Fruit fly (Drosophila melanogaster) whole organism, embryonic: ENCODE data around the gene CG42340.

Experiments used
- Aef1 ChIP-seq: fragments of 200-800 bp; sonication (Bioruptor generic); IDR thresholded peaks from 3 replicates; pipeline ENCODE4 v1.3.6; 2022; ENCODE audit warnings: missing biosample characterization, missing genetic modification characterization
- Atf-2 ChIP-seq: fragments of 200-800 bp; sonication (Bioruptor generic); optimal IDR thresholded peaks from 2 replicates; lab custom pipeline; 2016; ENCODE audit warnings: missing biosample characterization, missing genetic modification characterization
- Atf6 ChIP-seq: fragments of 200-800 bp; sonication (Bioruptor generic); IDR thresholded peaks from 2 replicates; pipeline ENCODE4 v1.3.6; 2022; ENCODE audit warnings: missing biosample characterization, missing genetic modification characterization
- CG11456 ChIP-seq: fragments of 200-800 bp; sonication (Bioruptor generic); IDR thresholded peaks from 3 replicates; pipeline ENCODE4 v1.3.6; 2022; ENCODE audit warnings: missing biosample characterization, missing genetic modification characterization
- CG12391 ChIP-seq: fragments of 200-800 bp; sonication (Bioruptor generic); optimal IDR thresholded peaks from 3 replicates; lab custom pipeline; 2018; ENCODE audit warnings: missing biosample characterization, mild to moderate bottlenecking, missing genetic modification characterization, moderate library complexity
- CG12659 ChIP-seq: fragments of 200-800 bp; sonication (Bioruptor generic); optimal IDR thresholded peaks from 3 replicates; lab custom pipeline; 2017; ENCODE audit warnings: mild to moderate bottlenecking, missing biosample characterization, missing genetic modification reagents, missing genetic modification characterization
- CG13424 ChIP-seq: fragments of 200-800 bp; sonication (Bioruptor generic); optimal IDR thresholded peaks from 2 replicates; lab custom pipeline; 2019; ENCODE audit warnings: missing biosample characterization, mild to moderate bottlenecking, missing genetic modification characterization, moderate library complexity
- CG14860 ChIP-seq: fragments of 200-800 bp; sonication (Bioruptor generic); IDR thresholded peaks from 3 replicates; pipeline ENCODE4 v1.3.6; 2022; ENCODE audit warnings: missing biosample characterization, missing genetic modification characterization; ENCODE audit not compliant: partially characterized antibody
- CG1529 ChIP-seq: fragments of 200-800 bp; sonication (Bioruptor generic); optimal IDR thresholded peaks from 3 replicates; lab custom pipeline; 2018; ENCODE audit warnings: missing biosample characterization, missing genetic modification characterization
- CG1603 ChIP-seq: fragments of 200-800 bp; sonication (Bioruptor generic); optimal IDR thresholded peaks from 2 replicates; lab custom pipeline; 2019; ENCODE audit warnings: missing biosample characterization, mild to moderate bottlenecking, missing genetic modification characterization, moderate library complexity
- CG17328 ChIP-seq: fragments of 200-800 bp; sonication (Bioruptor generic); IDR thresholded peaks from 2 replicates; pipeline ENCODE4 v1.3.6; 2022; ENCODE audit warnings: missing biosample characterization, missing genetic modification characterization
- CG17385 ChIP-seq: fragments of 200-800 bp; sonication (Bioruptor generic); optimal IDR thresholded peaks from 3 replicates; lab custom pipeline; 2018; ENCODE audit warnings: missing biosample characterization, mild to moderate bottlenecking, missing genetic modification characterization
- CG2678 ChIP-seq: fragments of 200-800 bp; sonication (Bioruptor generic); optimal IDR thresholded peaks from 3 replicates; lab custom pipeline; 2019; ENCODE audit warnings: missing biosample characterization, mild to moderate bottlenecking, missing genetic modification characterization, moderate library complexity
- CG34224 ChIP-seq: fragments of 200-800 bp; sonication (Bioruptor generic); IDR thresholded peaks from 3 replicates; pipeline ENCODE4 v1.3.6; 2022; ENCODE audit warnings: missing biosample characterization, missing genetic modification characterization; ENCODE audit not compliant: partially characterized antibody
- CG3995 ChIP-seq: fragments of 200-800 bp; sonication (Bioruptor generic); optimal IDR thresholded peaks from 3 replicates; lab custom pipeline; 2016; ENCODE audit warnings: missing biosample characterization, missing genetic modification characterization
- CG4730 ChIP-seq: fragments of 200-800 bp; sonication (Bioruptor generic); IDR thresholded peaks from 2 replicates; pipeline ENCODE4 v1.3.6; 2022; ENCODE audit warnings: missing biosample characterization, missing genetic modification characterization
- CG5180 ChIP-seq: fragments of 200-800 bp; sonication (Bioruptor generic); optimal IDR thresholded peaks from 3 replicates; lab custom pipeline; 2017; ENCODE audit warnings: missing biosample characterization, missing genetic modification characterization, mild to moderate bottlenecking, moderate library complexity, missing genetic modification reagents
- CG8290 ChIP-seq, 3 experiments: fragments of 200-800 bp; sonication (Bioruptor generic); optimal IDR thresholded peaks; 2 replicates each; lab custom pipeline; 2016 to 2019; ENCODE audit warnings: missing biosample characterization in 3 of 3, missing genetic modification characterization in 3 of 3, mild to moderate bottlenecking in 2 of 3, moderate library complexity in 1 of 3
- CG8478 ChIP-seq: fragments of >200 bp; optimal IDR thresholded peaks from 2 replicates; lab custom pipeline; 2018
- Chrac-16 ChIP-seq: fragments of 200-800 bp; sonication (Bioruptor generic); optimal IDR thresholded peaks from 3 replicates; lab custom pipeline; 2016; ENCODE audit warnings: missing biosample characterization, missing genetic modification characterization
- Drgx ChIP-seq: fragments of 200-800 bp; sonication (Bioruptor generic); IDR thresholded peaks from 2 replicates; pipeline ENCODE4 v1.3.6; 2022; ENCODE audit warnings: missing biosample characterization, missing genetic modification characterization
- Ets65A ChIP-seq: fragments of 200-800 bp; sonication (Bioruptor generic); peaks from one replicate; lab custom pipeline; 2016; ENCODE audit warnings: missing biosample characterization, missing genetic modification characterization
- Fer1 ChIP-seq: fragments of 200-800 bp; sonication (Bioruptor generic); optimal IDR thresholded peaks from 2 replicates; lab custom pipeline; 2017; ENCODE audit warnings: missing biosample characterization, mild to moderate bottlenecking, missing genetic modification characterization
- GATAe ChIP-seq: fragments of 200-800 bp; sonication (Bioruptor generic); conservative IDR thresholded peaks from 2 replicates; pipeline ENCODE4 v1.3.6; 2022; ENCODE audit warnings: missing biosample characterization, missing genetic modification characterization
- Gug ChIP-seq: fragments of 200-800 bp; sonication (Bioruptor generic); IDR thresholded peaks from 4 replicates; pipeline ENCODE4 v1.3.6; 2022; ENCODE audit warnings: missing biosample characterization, missing genetic modification characterization
- Hey ChIP-seq: fragments of 200-800 bp; sonication (Bioruptor generic); optimal IDR thresholded peaks from 3 replicates; lab custom pipeline; 2018; ENCODE audit warnings: missing biosample characterization, mild to moderate bottlenecking, missing genetic modification characterization
- HmgZ ChIP-seq: fragments of 200-800 bp; sonication (Bioruptor generic); optimal IDR thresholded peaks from 2 replicates; lab custom pipeline; 2018; ENCODE audit warnings: missing biosample characterization, mild to moderate bottlenecking, missing genetic modification characterization
- Med ChIP-seq: fragments of 200-800 bp; sonication (Bioruptor generic); peaks from one replicate; lab custom pipeline; 2016; ENCODE audit warnings: missing biosample characterization, missing genetic modification characterization, mild to moderate bottlenecking, inconsistent platforms, moderate library complexity
- Nf-YB ChIP-seq: fragments of 200-800 bp; sonication (Bioruptor generic); optimal IDR thresholded peaks from 3 replicates; lab custom pipeline; 2019; ENCODE audit warnings: missing biosample characterization, mild to moderate bottlenecking, missing genetic modification characterization, moderate library complexity
- Opbp ChIP-seq: fragments of 200-800 bp; sonication (Bioruptor generic); IDR thresholded peaks from 3 replicates; pipeline ENCODE4 v1.3.6; 2022; ENCODE audit warnings: missing biosample characterization, missing genetic modification characterization; ENCODE audit not compliant: partially characterized antibody
- Xrp1 ChIP-seq: fragments of 200-800 bp; sonication (Bioruptor generic); IDR thresholded peaks from 2 replicates; pipeline ENCODE4 v1.3.6; 2022; ENCODE audit warnings: missing biosample characterization, missing genetic modification characterization
- ap ChIP-seq: fragments of 200-800 bp; sonication (Bioruptor generic); IDR thresholded peaks from 2 replicates; pipeline ENCODE4 v1.3.6; 2022; ENCODE audit warnings: missing biosample characterization, missing genetic modification characterization
- ara ChIP-seq: fragments of 200-800 bp; sonication (Bioruptor generic); IDR thresholded peaks from 2 replicates; pipeline ENCODE4 v1.3.6; 2022; ENCODE audit warnings: missing biosample characterization, missing genetic modification characterization
- bsh ChIP-seq, 2 experiments: fragments of 200-800 bp; sonication (Bioruptor generic); optimal IDR thresholded peaks; 2 replicates each; lab custom pipeline; 2017 to 2018; ENCODE audit warnings: mild to moderate bottlenecking in 2 of 2, missing biosample characterization in 2 of 2, missing genetic modification characterization in 2 of 2, moderate library complexity in 1 of 2
- cas ChIP-seq: fragments of 200-800 bp; sonication (Bioruptor generic); IDR thresholded peaks from 2 replicates; pipeline ENCODE4 v1.3.6; 2022; ENCODE audit warnings: missing biosample characterization, missing genetic modification characterization
- caup ChIP-seq: fragments of 200-800 bp; sonication (Bioruptor generic); optimal IDR thresholded peaks from 3 replicates; lab custom pipeline; 2017; ENCODE audit warnings: missing biosample characterization, mild to moderate bottlenecking, missing genetic modification characterization, moderate library complexity; ENCODE audit not compliant: severe bottlenecking
- crol ChIP-seq: fragments of 200-800 bp; sonication (Bioruptor generic); IDR thresholded peaks from 2 replicates; pipeline ENCODE4 v1.3.6; 2022; ENCODE audit warnings: missing biosample characterization, missing genetic modification characterization
- dpn ChIP-seq, 2 experiments: fragments of 200-800 bp; sonication (Bioruptor generic); optimal IDR thresholded peaks; 3 replicates each; lab custom pipeline; 2016; ENCODE audit warnings: missing biosample characterization in 2 of 2, missing genetic modification characterization in 2 of 2
- dysf ChIP-seq: fragments of 200-800 bp; sonication (Bioruptor generic); IDR thresholded peaks from 3 replicates; pipeline ENCODE4 v1.3.6; 2022; ENCODE audit warnings: missing biosample characterization, missing genetic modification characterization
- gro ChIP-seq: fragments of 200-800 bp; sonication (Bioruptor generic); optimal IDR thresholded peaks from 2 replicates; lab custom pipeline; 2016; ENCODE audit warnings: missing biosample characterization, missing genetic modification characterization
- hkb ChIP-seq, 2 experiments: fragments of 200-800 bp in 1 of 2; fragments of >200 bp in 1 of 2; sonication (Bioruptor generic) in 1 of 2; IDR thresholded peaks in 1 of 2; optimal IDR thresholded peaks in 1 of 2; 2 replicates each; pipeline versions ENCODE4 v1.3.6 to Lab custom; 2017 to 2022; ENCODE audit warnings: missing biosample characterization in 1 of 2, missing genetic modification characterization in 1 of 2
- nmo ChIP-seq: fragments of 200-800 bp; sonication (Bioruptor generic); optimal IDR thresholded peaks from 2 replicates; lab custom pipeline; 2018; ENCODE audit warnings: missing biosample characterization, mild to moderate bottlenecking, missing genetic modification characterization, moderate library complexity
- odd ChIP-seq: fragments of 200-800 bp; sonication (Bioruptor generic); optimal IDR thresholded peaks from 2 replicates; lab custom pipeline; 2017; ENCODE audit warnings: missing biosample characterization, mild to moderate bottlenecking, missing genetic modification characterization
- org-1 ChIP-seq: fragments of 200-800 bp; sonication (Bioruptor generic); optimal IDR thresholded peaks from 2 replicates; lab custom pipeline; 2017; ENCODE audit warnings: missing biosample characterization, missing genetic modification characterization
- peb ChIP-seq: fragments of 200-800 bp; sonication (Bioruptor generic); IDR thresholded peaks from 2 replicates; pipeline ENCODE4 v1.3.6; 2022; ENCODE audit warnings: missing biosample characterization, missing genetic modification characterization
- shn ChIP-seq: fragments of 200-800 bp; sonication (Bioruptor generic); optimal IDR thresholded peaks from 3 replicates; lab custom pipeline; 2016; ENCODE audit warnings: missing biosample characterization, missing genetic modification characterization
- sim ChIP-seq: fragments of 200-800 bp; sonication (Bioruptor generic); IDR thresholded peaks from 2 replicates; pipeline ENCODE4 v1.3.6; 2022; ENCODE audit warnings: missing biosample characterization, missing genetic modification characterization
- tap ChIP-seq: fragments of 200-800 bp; optimal IDR thresholded peaks from 3 replicates; lab custom pipeline; 2019; ENCODE audit warnings: missing biosample characterization, mild to moderate bottlenecking, missing genetic modification characterization, moderate library complexity
- tgo ChIP-seq: fragments of 200-800 bp; sonication (Bioruptor generic); IDR thresholded peaks from 3 replicates; pipeline ENCODE4 v1.3.6; 2022; ENCODE audit warnings: missing biosample characterization, missing genetic modification characterization
- vfl ChIP-seq: fragments of 200-800 bp; sonication (Bioruptor generic); optimal IDR thresholded peaks from 2 replicates; lab custom pipeline; 2016; ENCODE audit warnings: missing biosample characterization, missing genetic modification characterization

The CG42340 gene

DNA sequence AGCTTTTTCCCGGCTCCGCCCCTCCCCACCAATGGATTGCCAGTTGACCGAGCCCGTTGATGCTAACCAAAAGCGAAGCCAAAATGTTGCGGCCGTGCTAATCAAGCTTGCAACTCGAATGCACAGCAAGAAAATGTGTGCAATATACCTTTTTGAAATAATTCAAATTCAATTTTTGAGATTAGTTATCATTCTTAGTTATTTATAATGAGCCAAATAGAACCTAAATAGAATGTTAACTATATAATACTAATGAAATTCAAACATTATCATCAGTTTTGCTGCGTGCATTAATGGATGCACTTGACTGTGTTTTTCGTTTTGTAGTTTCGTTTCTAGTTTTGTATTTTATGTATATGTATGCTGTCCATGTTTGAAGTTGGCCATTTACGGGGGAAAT is 18.2 kb upstream of the CG42340 start (continued):
- peak; percentile 35 for TF ChIP-seq CG17385 (GFP tag; lab: Kevin White, UChicago)
- TF ChIP-seq CG11456 (GFP tag; lab: Robert Waterston, UW) = no peak
- TF ChIP-seq Ets65A = no peak
- peak; percentile 29; the same call in 1 of the 2 replicates for TF ChIP-seq peb (GFP tag; lab: Robert Waterston, UW)
- TF ChIP-seq Med (GFP tag; lab: Kevin White, UChicago) = peak; percentile 49
- peak; percentile 24; the same call in 1 of the 2 replicates for TF ChIP-seq ap (GFP tag; lab: Robert Waterston, UW)
- peak; percentile 14 for TF ChIP-seq Fer1 (GFP tag; lab: Kevin White, UChicago)
- no peak for TF ChIP-seq caup (GFP tag; lab: Kevin White, UChicago)
- TF ChIP-seq Hey (tag; lab: Kevin White, UChicago) = no peak
- no peak for TF ChIP-seq CG1529 (GFP tag; lab: Kevin White, UChicago)
- 0 out of 3 replicates have a peak, but pooled peaks have one; percentile 35 for TF ChIP-seq Aef1 (GFP tag; lab: Robert Waterston, UW)
- TF ChIP-seq ara = peak; percentile 51; the same call in 1 of the 2 replicates
- peak; percentile 51 for TF ChIP-seq CG12391 (tag; lab: Kevin White, UChicago)
- TF ChIP-seq tap = peak; percentile 45
- TF ChIP-seq CG5180 (GFP tag; lab: Kevin White, UChicago) = peak; percentile 21
- peak; percentile 38; the same call in 1 of the 2 replicates for TF ChIP-seq Atf6
- TF ChIP-seq CG34224 (GFP tag; lab: Robert Waterston, UW) = no peak
- TF ChIP-seq tgo (GFP tag; lab: Robert Waterston, UW) = peak; percentile 61; the same call in 2 of the 3 replicates
- no peak for TF ChIP-seq CG14860
- no peak for TF ChIP-seq Atf-2
- no peak for TF ChIP-seq shn
- no peak for TF ChIP-seq gro (GFP tag; lab: Kevin White, UChicago)
- TF ChIP-seq CG8290 (GFP tag; optimal IDR thresholded peaks at IDR 0.05; lab: Kevin White, UChicago) = no peak
- TF ChIP-seq CG8290 (tag; optimal IDR thresholded peaks at IDR 0.05; lab: Kevin White, UChicago) = peak in 1 of 2 experiments; percentile 34
- peak; percentile 50 for TF ChIP-seq nmo (GFP tag; lab: Kevin White, UChicago)
- no peak for TF ChIP-seq odd
- no peak for TF ChIP-seq CG3995 (GFP tag; lab: Kevin White, UChicago)
- no peak for TF ChIP-seq CG12659 (GFP tag; lab: Kevin White, UChicago)
- TF ChIP-seq crol = peak; percentile 30; the same call in 1 of the 2 replicates
- TF ChIP-seq CG13424 (tag; lab: Kevin White, UChicago) = peak; percentile 63
- no peak for TF ChIP-seq Opbp
- no peak for TF ChIP-seq vfl (GFP tag; lab: Kevin White, UChicago)
- peak; percentile 53 for TF ChIP-seq CG1603 (tag; lab: Kevin White, UChicago)
- no peak for TF ChIP-seq CG4730 (GFP tag; lab: Robert Waterston, UW)
- no peak for TF ChIP-seq sim (GFP tag; lab: Robert Waterston, UW)
- peak; percentile 11 for TF ChIP-seq org-1 (GFP tag; lab: Kevin White, UChicago)
- TF ChIP-seq Chrac-16 (GFP tag; lab: Kevin White, UChicago) = peak; percentile 8
- TF ChIP-seq Nf-YB (GFP tag; lab: Kevin White, UChicago) = no peak
- TF ChIP-seq GATAe = no peak
- TF ChIP-seq hkb (optimal IDR thresholded peaks at IDR 0.05; lab: Kevin White, UChicago) = no peak
- peak; percentile 71 for TF ChIP-seq hkb (GFP tag; IDR thresholded peaks at IDR 0.05; lab: Robert Waterston, UW)
- peak; percentile 82 for TF ChIP-seq Drgx
- peak; percentile 53; the same call in 1 of the 3 replicates for TF ChIP-seq dysf
- peak; percentile 48 for TF ChIP-seq CG2678 (tag; lab: Kevin White, UChicago)
- TF ChIP-seq dpn (GFP tag; optimal IDR thresholded peaks at IDR 0.05; lab: Kevin White, UChicago) = peak in 1 of 2 experiments; percentile 37
- no peak for TF ChIP-seq Gug
- TF ChIP-seq CG17328 (GFP tag; lab: Robert Waterston, UW) = peak; percentile 40; the same call in 1 of the 2 replicates
- TF ChIP-seq Xrp1 (GFP tag; lab: Robert Waterston, UW) = peak; percentile 55
- TF ChIP-seq CG8478 (lab: Kevin White, UChicago) = no peak
- TF ChIP-seq HmgZ (tag; lab: Kevin White, UChicago) = no peak
- TF ChIP-seq bsh (GFP tag; optimal IDR thresholded peaks at IDR 0.05; lab: Kevin White, UChicago) = peak in 1 of 2 experiments; percentile 55
- no peak for TF ChIP-seq cas (GFP tag; lab: Robert Waterston, UW)
